Fruit fly (Drosophila melanogaster) whole organism, embryonic: ENCODE measurements around the gene CG1703.

Source experiments
- Antp ChIP-seq: fragments of 200-800 bp; sonication (Bioruptor generic); optimal IDR thresholded peaks from 3 replicates; lab custom pipeline; 2016; ENCODE audit warnings: missing biosample characterization, missing genetic modification characterization
- CG10565 ChIP-seq: fragments of 200-800 bp; sonication (Bioruptor generic); optimal IDR thresholded peaks from 3 replicates; lab custom pipeline; 2016; ENCODE audit warnings: missing biosample characterization, mild to moderate bottlenecking, missing genetic modification characterization
- CG10959 ChIP-seq: fragments of 200-800 bp; sonication (Bioruptor generic); IDR thresholded peaks from 2 replicates; pipeline ENCODE4 v1.3.6; 2022; ENCODE audit warnings: missing biosample characterization, missing genetic modification characterization
- CG10979 ChIP-seq: fragments of 200-800 bp; sonication (Bioruptor generic); optimal IDR thresholded peaks from 2 replicates; lab custom pipeline; 2018; ENCODE audit warnings: missing biosample characterization, mild to moderate bottlenecking, missing genetic modification characterization, moderate library complexity
- CG11696 ChIP-seq: fragments of 200-800 bp; sonication (Bioruptor generic); IDR thresholded peaks from 2 replicates; pipeline ENCODE4 v1.3.6; 2022; ENCODE audit warnings: missing biosample characterization, missing genetic modification characterization
- CG13894 ChIP-seq: fragments of 200-800 bp; sonication (Bioruptor generic); optimal IDR thresholded peaks from 3 replicates; lab custom pipeline; 2018; ENCODE audit warnings: missing biosample characterization, mild to moderate bottlenecking, missing genetic modification characterization, moderate library complexity
- CG16813 ChIP-seq: fragments of 200-800 bp; sonication (Bioruptor generic); IDR thresholded peaks from 3 replicates; pipeline ENCODE4 v1.3.6; 2022; ENCODE audit warnings: missing biosample characterization, missing genetic modification characterization; ENCODE audit not compliant: partially characterized antibody
- CG17612 ChIP-seq: fragments of 200-800 bp; sonication (Bioruptor generic); IDR thresholded peaks from 2 replicates; pipeline ENCODE4 v1.3.6; 2022; ENCODE audit warnings: missing biosample characterization, missing genetic modification characterization
- CG18262 ChIP-seq: fragments of 200-800 bp; optimal IDR thresholded peaks from 3 replicates; lab custom pipeline; 2019; ENCODE audit warnings: missing biosample characterization, mild to moderate bottlenecking, missing genetic modification characterization, moderate library complexity
- CG2678 ChIP-seq: fragments of 200-800 bp; sonication (Bioruptor generic); optimal IDR thresholded peaks from 3 replicates; lab custom pipeline; 2019; ENCODE audit warnings: missing biosample characterization, mild to moderate bottlenecking, missing genetic modification characterization, moderate library complexity
- CG30020 ChIP-seq: fragments of 200-800 bp; optimal IDR thresholded peaks from 2 replicates; lab custom pipeline; 2019; ENCODE audit warnings: missing biosample characterization, mild to moderate bottlenecking, missing genetic modification characterization, moderate library complexity
- CG31388 ChIP-seq: fragments of 200-800 bp; sonication (Bioruptor generic); optimal IDR thresholded peaks from 2 replicates; lab custom pipeline; 2016; ENCODE audit warnings: missing biosample characterization, missing genetic modification characterization
- CG31441 ChIP-seq: fragments of 200-800 bp; sonication (Bioruptor generic); IDR thresholded peaks from 2 replicates; pipeline ENCODE4 v1.3.6; 2022; ENCODE audit warnings: missing biosample characterization, missing genetic modification characterization
- CG34224 ChIP-seq: fragments of 200-800 bp; sonication (Bioruptor generic); IDR thresholded peaks from 3 replicates; pipeline ENCODE4 v1.3.6; 2022; ENCODE audit warnings: missing biosample characterization, missing genetic modification characterization; ENCODE audit not compliant: partially characterized antibody
- CG3847 ChIP-seq: fragments of 200-800 bp; sonication (Bioruptor generic); IDR thresholded peaks from 2 replicates; pipeline ENCODE4 v1.3.6; 2022; ENCODE audit warnings: missing biosample characterization, missing genetic modification characterization
- CG3995 ChIP-seq: fragments of 200-800 bp; sonication (Bioruptor generic); optimal IDR thresholded peaks from 3 replicates; lab custom pipeline; 2016; ENCODE audit warnings: missing biosample characterization, missing genetic modification characterization
- CG4282 ChIP-seq: fragments of 200-800 bp; sonication (Bioruptor generic); optimal IDR thresholded peaks from 2 replicates; lab custom pipeline; 2016; ENCODE audit warnings: missing biosample characterization, missing genetic modification characterization
- CG4730 ChIP-seq: fragments of 200-800 bp; sonication (Bioruptor generic); IDR thresholded peaks from 2 replicates; pipeline ENCODE4 v1.3.6; 2022; ENCODE audit warnings: missing biosample characterization, missing genetic modification characterization
- CG9609 ChIP-seq: fragments of 200-800 bp; sonication (Bioruptor generic); optimal IDR thresholded peaks from 3 replicates; lab custom pipeline; 2016; ENCODE audit warnings: missing biosample characterization, missing genetic modification characterization
- MESR4 ChIP-seq: fragments of 200-800 bp; sonication (Bioruptor generic); optimal IDR thresholded peaks from 2 replicates; lab custom pipeline; 2018; ENCODE audit warnings: missing biosample characterization, mild to moderate bottlenecking, missing genetic modification characterization, moderate library complexity
- Max ChIP-seq: fragments of 200-800 bp; sonication (Bioruptor generic); optimal IDR thresholded peaks from 2 replicates; lab custom pipeline; 2016; ENCODE audit warnings: missing biosample characterization, mild to moderate bottlenecking, missing genetic modification characterization
- Med ChIP-seq: fragments of 200-800 bp; sonication (Bioruptor generic); peaks from one replicate; lab custom pipeline; 2016; ENCODE audit warnings: missing biosample characterization, missing genetic modification characterization, mild to moderate bottlenecking, inconsistent platforms, moderate library complexity
- Meics ChIP-seq: fragments of 200-800 bp; sonication (Bioruptor generic); optimal IDR thresholded peaks from 2 replicates; lab custom pipeline; 2017; ENCODE audit warnings: missing biosample characterization, mild to moderate bottlenecking, missing genetic modification characterization
- Mes4 ChIP-seq: fragments of 200-800 bp; sonication (Bioruptor generic); optimal IDR thresholded peaks from 2 replicates; lab custom pipeline; 2016; ENCODE audit warnings: missing biosample characterization, missing genetic modification characterization
- NC2β ChIP-seq: fragments of 200-800 bp; sonication (Bioruptor generic); optimal IDR thresholded peaks from 2 replicates; lab custom pipeline; 2016; ENCODE audit warnings: missing biosample characterization, missing genetic modification characterization
- Neu2 ChIP-seq: fragments of 200-800 bp; sonication (Bioruptor generic); optimal IDR thresholded peaks from 3 replicates; lab custom pipeline; 2016; ENCODE audit warnings: missing biosample characterization, missing genetic modification characterization, borderline replicate concordance
- Nf-YC ChIP-seq: fragments of 200-800 bp; optimal IDR thresholded peaks from 3 replicates; lab custom pipeline; 2019; ENCODE audit warnings: missing biosample characterization, mild to moderate bottlenecking, missing genetic modification characterization, moderate library complexity
- aop ChIP-seq: fragments of 200-800 bp; sonication (Bioruptor generic); IDR thresholded peaks from 2 replicates; pipeline ENCODE4 v1.3.6; 2022; ENCODE audit warnings: missing biosample characterization, missing genetic modification characterization
- ato ChIP-seq: fragments of 200-800 bp; sonication (Bioruptor generic); IDR thresholded peaks from 2 replicates; pipeline ENCODE4 v1.3.6; 2022; ENCODE audit warnings: missing biosample characterization, missing genetic modification characterization; ENCODE audit not compliant: partially characterized antibody
- cg ChIP-seq: fragments of 200-800 bp; sonication (Bioruptor generic); optimal IDR thresholded peaks from 3 replicates; lab custom pipeline; 2019; ENCODE audit warnings: missing biosample characterization, mild to moderate bottlenecking, missing genetic modification characterization, moderate library complexity
- chinmo ChIP-seq: fragments of 200-800 bp; sonication (Bioruptor generic); IDR thresholded peaks from 4 replicates; pipeline ENCODE4 v1.3.6; 2022; ENCODE audit warnings: missing biosample characterization, missing genetic modification characterization; ENCODE audit not compliant: partially characterized antibody
- da ChIP-seq: fragments of 200-800 bp; sonication (Bioruptor generic); optimal IDR thresholded peaks from 2 replicates; lab custom pipeline; 2016; ENCODE audit warnings: missing biosample characterization, missing genetic modification characterization
- ems ChIP-seq: fragments of 200-800 bp; sonication (Bioruptor generic); optimal IDR thresholded peaks from 3 replicates; lab custom pipeline; 2016; ENCODE audit warnings: missing biosample characterization, missing genetic modification characterization
- gt ChIP-seq: fragments of 200-800 bp; sonication (Bioruptor generic); IDR thresholded peaks from 2 replicates; pipeline ENCODE4 v1.3.6; 2022; ENCODE audit warnings: missing biosample characterization, missing genetic modification characterization
- oc ChIP-seq: fragments of 200-800 bp; sonication (Bioruptor generic); optimal IDR thresholded peaks from 2 replicates; lab custom pipeline; 2018; ENCODE audit warnings: missing biosample characterization, mild to moderate bottlenecking, missing genetic modification characterization, moderate library complexity
- peb ChIP-seq: fragments of 200-800 bp; sonication (Bioruptor generic); IDR thresholded peaks from 2 replicates; pipeline ENCODE4 v1.3.6; 2022; ENCODE audit warnings: missing biosample characterization, missing genetic modification characterization
- pho ChIP-seq: fragments of 200-800 bp; sonication (Bioruptor generic); optimal IDR thresholded peaks from 2 replicates; lab custom pipeline; 2016; ENCODE audit warnings: missing biosample characterization, missing genetic modification characterization
- phol ChIP-seq: fragments of 200-800 bp; sonication (Bioruptor generic); optimal IDR thresholded peaks from 3 replicates; lab custom pipeline; 2018; ENCODE audit warnings: missing biosample characterization, mild to moderate bottlenecking, missing genetic modification characterization, moderate library complexity
- schlank ChIP-seq: fragments of 200-800 bp; sonication (Bioruptor generic); optimal IDR thresholded peaks from 2 replicates; lab custom pipeline; 2018; ENCODE audit warnings: missing biosample characterization, mild to moderate bottlenecking, missing genetic modification characterization
- scrt ChIP-seq: fragments of 200-800 bp; sonication (Bioruptor generic); optimal IDR thresholded peaks from 2 replicates; lab custom pipeline; 2018; ENCODE audit warnings: missing biosample characterization, mild to moderate bottlenecking, missing genetic modification characterization, moderate library complexity
- sna ChIP-seq: fragments of 200-800 bp; sonication (Bioruptor generic); IDR thresholded peaks from 2 replicates; pipeline ENCODE4 v1.3.6; 2022; ENCODE audit warnings: missing biosample characterization, missing genetic modification characterization; ENCODE audit not compliant: partially characterized antibody
- sob ChIP-seq: fragments of 200-800 bp; sonication (Bioruptor generic); IDR thresholded peaks from 2 replicates; pipeline ENCODE4 v1.3.6; 2022; ENCODE audit warnings: missing biosample characterization, missing genetic modification characterization
- stwl ChIP-seq: fragments of 200-800 bp; sonication (Bioruptor generic); optimal IDR thresholded peaks from 3 replicates; lab custom pipeline; 2018; ENCODE audit warnings: missing biosample characterization, mild to moderate bottlenecking, missing genetic modification characterization, moderate library complexity
- twi ChIP-seq: fragments of 200-800 bp; optimal IDR thresholded peaks from 2 replicates; lab custom pipeline; 2019; ENCODE audit warnings: missing biosample characterization, mild to moderate bottlenecking, missing genetic modification characterization, moderate library complexity
- tx ChIP-seq: fragments of 200-800 bp; sonication (Bioruptor generic); optimal IDR thresholded peaks from 2 replicates; lab custom pipeline; 2016; ENCODE audit warnings: missing biosample characterization, missing genetic modification characterization
- unpg ChIP-seq: fragments of 200-800 bp; sonication (Bioruptor generic); optimal IDR thresholded peaks from 3 replicates; lab custom pipeline; 2018; ENCODE audit warnings: missing biosample characterization, mild to moderate bottlenecking, missing genetic modification characterization, moderate library complexity
- usp ChIP-seq: fragments of >200 bp; optimal IDR thresholded peaks from 2 replicates; lab custom pipeline; 2017; ENCODE audit warnings: missing biosample characterization, missing genetic modification characterization
- vfl ChIP-seq: fragments of 200-800 bp; sonication (Bioruptor generic); optimal IDR thresholded peaks from 2 replicates; lab custom pipeline; 2016; ENCODE audit warnings: missing biosample characterization, missing genetic modification characterization
- vnd ChIP-seq: fragments of 200-800 bp; sonication (Bioruptor generic); IDR thresholded peaks from 3 replicates; pipeline ENCODE4 v1.3.6; 2022; ENCODE audit warnings: missing biosample characterization, missing genetic modification characterization; ENCODE audit not compliant: partially characterized antibody
- zf30C ChIP-seq: fragments of 200-800 bp; sonication (Bioruptor generic); optimal IDR thresholded peaks from 3 replicates; lab custom pipeline; 2018; ENCODE audit warnings: missing biosample characterization, mild to moderate bottlenecking, missing genetic modification characterization

Gene CG1703

DNA sequence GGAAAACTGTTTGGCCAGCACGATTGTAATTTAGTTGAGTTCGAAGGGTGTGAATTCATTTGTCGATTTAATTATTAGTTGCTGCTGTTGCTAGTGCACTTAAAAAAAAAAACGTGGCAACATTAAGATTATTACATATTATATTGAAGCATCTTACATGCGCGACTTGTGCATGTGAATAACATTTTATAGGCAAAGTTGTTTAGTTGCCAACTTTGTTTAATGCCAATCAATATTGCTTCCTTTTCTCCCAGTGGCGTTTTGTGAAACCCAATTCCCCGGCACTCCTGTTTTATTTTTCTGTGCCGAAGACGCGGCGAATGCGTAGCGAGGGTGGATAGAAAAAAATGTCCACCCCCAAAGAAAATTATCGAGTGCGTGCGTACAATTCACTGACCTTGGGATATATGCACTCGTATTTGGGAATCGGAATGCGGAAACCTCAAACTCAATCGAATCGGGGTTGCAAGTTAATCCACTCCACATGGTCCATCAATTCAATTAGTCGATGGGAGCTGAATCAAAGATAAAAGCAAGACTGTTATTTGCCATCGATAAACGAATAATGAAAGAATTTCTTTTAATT, 17.4 kb downstream of the CG1703 start (continued):
- TF ChIP-seq CG31441 (GFP tag; lab: Robert Waterston, UW) (peak; percentile 63), sob (GFP tag; lab: Robert Waterston, UW) (peak; percentile 57; the same call in 1 of the 2 replicates), Neu2 (no peak), zf30C (GFP tag; lab: Kevin White, UChicago) (peak; percentile 70), Max (peak; percentile 20), Antp (GFP tag; lab: Kevin White, UChicago) (no peak), CG3847 (GFP tag; lab: Robert Waterston, UW) (no peak), CG34224 (GFP tag; lab: Robert Waterston, UW) (no peak), scrt (GFP tag; lab: Kevin White, UChicago) (no peak), NC2β (GFP tag; lab: Kevin White, UChicago) (peak; percentile 53), cg (GFP tag; lab: Kevin White, UChicago) (no peak), chinmo (GFP tag; lab: Robert Waterston, UW) (no peak), ems (peak; percentile 39), CG2678 (tag; lab: Kevin White, UChicago) (peak; percentile 60), schlank (tag; lab: Kevin White, UChicago) (no peak), twi (tag; lab: Kevin White, UChicago) (no peak), CG16813 (GFP tag; lab: Robert Waterston, UW) (no peak), CG9609 (GFP tag; lab: Kevin White, UChicago) (no peak), CG4282 (GFP tag; lab: Kevin White, UChicago) (no peak), vfl (GFP tag; lab: Kevin White, UChicago) (no peak), phol (tag; lab: Kevin White, UChicago) (peak; percentile 67), ato (GFP tag; lab: Robert Waterston, UW) (no peak), stwl (tag; lab: Kevin White, UChicago) (peak; percentile 21), oc (tag; lab: Kevin White, UChicago) (peak; percentile 57), vnd (GFP tag; lab: Robert Waterston, UW) (no peak), CG3995 (GFP tag; lab: Kevin White, UChicago) (no peak), usp (no peak), Nf-YC (no peak), CG31388 (GFP tag; lab: Kevin White, UChicago) (peak; percentile 33), tx (GFP tag; lab: Kevin White, UChicago) (no peak), CG30020 (tag; lab: Kevin White, UChicago) (no peak), CG10979 (peak; percentile 81), CG4730 (GFP tag; lab: Robert Waterston, UW) (0 out of 2 replicates have a peak, but pooled peaks have one; percentile 45), da (GFP tag; lab: Kevin White, UChicago) (no peak), Med (GFP tag; lab: Kevin White, UChicago) (peak; percentile 83), peb (GFP tag; lab: Robert Waterston, UW) (peak; percentile 35; the same call in 1 of the 2 replicates), CG10959 (peak; percentile 80), CG13894 (tag; lab: Kevin White, UChicago) (no peak), gt (GFP tag; lab: Robert Waterston, UW) (no peak), CG18262 (peak; percentile 64), aop (no peak), pho (GFP tag; lab: Kevin White, UChicago) (no peak), CG17612 (GFP tag; lab: Robert Waterston, UW) (no peak), Mes4 (GFP tag; lab: Kevin White, UChicago) (peak; percentile 33), CG10565 (GFP tag; lab: Kevin White, UChicago) (no peak), CG11696 (GFP tag; lab: Robert Waterston, UW) (peak; percentile 42; the same call in 1 of the 2 replicates), sna (GFP tag; lab: Robert Waterston, UW) (no peak), unpg (peak; percentile 68), Meics (GFP tag; lab: Kevin White, UChicago) (no peak), MESR4 (GFP tag; lab: Kevin White, UChicago) (no peak)
